Worm (Caenorhabditis elegans) whole organism, L2 larva: ENCODE results near the gene aex-2.

Experiments
- C34F6.9 ChIP-seq: fragments of 150-350 bp; optimal IDR thresholded peaks from 2 replicates; lab custom pipeline; 2014; ENCODE audit warnings: missing biosample characterization, missing genetic modification characterization
- F13H6.1 ChIP-seq: sonication (generic microtip); optimal IDR thresholded peaks from 2 replicates; lab custom pipeline; 2016; ENCODE audit warnings: missing genetic modification characterization, missing compliant biosample characterization
- R02D3.7 ChIP-seq: fragments of 150-350 bp; optimal IDR thresholded peaks from 2 replicates; lab custom pipeline; 2014; ENCODE audit warnings: missing biosample characterization, missing genetic modification characterization
- Y55F3AM.14 ChIP-seq: fragments of 200-800 bp; sonication (Bioruptor generic); optimal IDR thresholded peaks from 2 replicates; lab custom pipeline; 2018; ENCODE audit warnings: mild to moderate bottlenecking, missing genetic modification characterization, missing compliant biosample characterization
- ZK546.5 ChIP-seq: sonication (generic microtip); optimal IDR thresholded peaks from 2 replicates; lab custom pipeline; 2017; ENCODE audit warnings: missing biosample characterization, missing genetic modification characterization
- alr-1 ChIP-seq: fragments of 150-350 bp; optimal IDR thresholded peaks from 2 replicates; lab custom pipeline; 2014; ENCODE audit warnings: missing biosample characterization, missing genetic modification characterization
- aly-2 ChIP-seq: fragments of 150-350 bp; optimal IDR thresholded peaks from 2 replicates; lab custom pipeline; 2014; ENCODE audit warnings: missing biosample characterization, missing genetic modification characterization
- ama-1 ChIP-seq: fragments of 150-350 bp; optimal IDR thresholded peaks from 2 replicates; lab custom pipeline; 2018; ENCODE audit warnings: inconsistent platforms
- blmp-1 ChIP-seq: sonication (generic microtip); optimal IDR thresholded peaks from 2 replicates; lab custom pipeline; 2017; ENCODE audit warnings: missing genetic modification characterization, mild to moderate bottlenecking, missing compliant biosample characterization, antibody characterized with exemption, moderate library complexity; ENCODE audit not compliant: insufficient read depth
- ceh-16 ChIP-seq: fragments of 150-350 bp; optimal IDR thresholded peaks from 2 replicates; lab custom pipeline; 2014; ENCODE audit warnings: missing biosample characterization, missing genetic modification characterization
- ceh-82 ChIP-seq: fragments of 150-350 bp; optimal IDR thresholded peaks from 2 replicates; lab custom pipeline; 2014; ENCODE audit warnings: missing biosample characterization, missing genetic modification characterization
- crh-2 ChIP-seq: sonication (generic microtip); optimal IDR thresholded peaks from 2 replicates; lab custom pipeline; 2017; ENCODE audit warnings: missing biosample characterization, missing genetic modification characterization
- dmd-4 ChIP-seq: sonication (generic microtip); optimal IDR thresholded peaks from 2 replicates; lab custom pipeline; 2017; ENCODE audit warnings: missing biosample characterization, missing genetic modification characterization
- egl-27 ChIP-seq: sonication (generic microtip); optimal IDR thresholded peaks from 3 replicates; lab custom pipeline; 2017; ENCODE audit warnings: missing biosample characterization, missing genetic modification reagents, missing genetic modification characterization
- elt-1 ChIP-seq: fragments of 150-350 bp; optimal IDR thresholded peaks from 2 replicates; lab custom pipeline; 2014; ENCODE audit warnings: missing biosample characterization, missing genetic modification characterization
- elt-3 ChIP-seq: sonication (generic microtip); optimal IDR thresholded peaks from 2 replicates; lab custom pipeline; 2017; ENCODE audit warnings: missing biosample characterization, missing genetic modification characterization
- fos-1 ChIP-seq: fragments of 150-350 bp; optimal IDR thresholded peaks from 2 replicates; lab custom pipeline; 2014; ENCODE audit warnings: missing biosample characterization, missing genetic modification characterization
- gmeb-1 ChIP-seq: fragments of 150-350 bp; optimal IDR thresholded peaks from 2 replicates; lab custom pipeline; 2014; ENCODE audit warnings: missing biosample characterization, missing genetic modification characterization
- lin-11 ChIP-seq: fragments of 150-350 bp; sonication (generic microtip); optimal IDR thresholded peaks from 2 replicates; lab custom pipeline; 2014; ENCODE audit warnings: missing biosample characterization, missing genetic modification characterization, inconsistent platforms, mixed read lengths
- lin-13 ChIP-seq: fragments of 150-350 bp; optimal IDR thresholded peaks from 2 replicates; lab custom pipeline; 2014; ENCODE audit warnings: missing biosample characterization, missing genetic modification reagents, missing genetic modification characterization
- lin-39 ChIP-seq: fragments of 150-350 bp; optimal IDR thresholded peaks from 2 replicates; lab custom pipeline; 2014; ENCODE audit warnings: missing biosample characterization, missing genetic modification reagents, missing genetic modification characterization
- lsy-2 ChIP-seq, 2 experiments: fragments of 150-350 bp in 1 of 2; sonication (generic microtip) in 1 of 2; optimal IDR thresholded peaks; 2 replicates each; lab custom pipeline; 2014 to 2017; ENCODE audit warnings: missing biosample characterization in 2 of 2, missing genetic modification characterization in 2 of 2
- mab-5 ChIP-seq: fragments of 150-350 bp; optimal IDR thresholded peaks from 2 replicates; lab custom pipeline; 2014; ENCODE audit warnings: missing biosample characterization, missing genetic modification characterization
- mbf-1 ChIP-seq: sonication (generic microtip); optimal IDR thresholded peaks from 2 replicates; lab custom pipeline; 2017; ENCODE audit warnings: missing biosample characterization, missing genetic modification characterization
- mdl-1 ChIP-seq, 2 experiments: fragments of 150-350 bp in 1 of 2; sonication (generic microtip) in 1 of 2; optimal IDR thresholded peaks; 2 replicates each; lab custom pipeline; 2017; ENCODE audit warnings: missing biosample characterization in 2 of 2, missing genetic modification characterization in 2 of 2
- nhr-11 ChIP-seq: fragments of 150-350 bp; optimal IDR thresholded peaks from 2 replicates; lab custom pipeline; 2014; ENCODE audit warnings: missing biosample characterization, missing genetic modification characterization
- nhr-12 ChIP-seq: fragments of 150-350 bp; optimal IDR thresholded peaks from 2 replicates; lab custom pipeline; 2014; ENCODE audit warnings: missing biosample characterization, missing genetic modification characterization
- nhr-129 ChIP-seq: fragments of 150-350 bp; optimal IDR thresholded peaks from 2 replicates; lab custom pipeline; 2014; ENCODE audit warnings: missing biosample characterization, missing genetic modification characterization
- nhr-21 ChIP-seq: fragments of 150-350 bp; optimal IDR thresholded peaks from 2 replicates; lab custom pipeline; 2014; ENCODE audit warnings: missing biosample characterization, missing genetic modification characterization
- nhr-23 ChIP-seq: fragments of 150-350 bp; optimal IDR thresholded peaks from 2 replicates; lab custom pipeline; 2014; ENCODE audit warnings: missing biosample characterization, missing genetic modification reagents, missing genetic modification characterization
- nhr-237 ChIP-seq: fragments of 150-350 bp; optimal IDR thresholded peaks from 2 replicates; lab custom pipeline; 2014; ENCODE audit warnings: missing biosample characterization, missing genetic modification characterization
- nhr-25 ChIP-seq: fragments of 150-350 bp; sonication (generic microtip); optimal IDR thresholded peaks from 3 replicates; lab custom pipeline; 2014; ENCODE audit warnings: missing biosample characterization, missing genetic modification characterization
- nhr-6 ChIP-seq: fragments of 150-350 bp; optimal IDR thresholded peaks from 2 replicates; lab custom pipeline; 2014; ENCODE audit warnings: missing biosample characterization, missing genetic modification characterization
- nhr-77 ChIP-seq: fragments of 150-350 bp; optimal IDR thresholded peaks from 2 replicates; lab custom pipeline; 2014; ENCODE audit warnings: missing biosample characterization, missing genetic modification characterization
- peb-1 ChIP-seq: fragments of 150-350 bp; optimal IDR thresholded peaks from 2 replicates; lab custom pipeline; 2014; ENCODE audit warnings: missing biosample characterization, missing genetic modification characterization
- sem-4 ChIP-seq: fragments of 150-350 bp; optimal IDR thresholded peaks from 2 replicates; lab custom pipeline; 2014; ENCODE audit warnings: missing biosample characterization, missing genetic modification reagents, missing genetic modification characterization
- skn-1 ChIP-seq: sonication (generic microtip); optimal IDR thresholded peaks from 2 replicates; lab custom pipeline; 2017; ENCODE audit warnings: missing biosample characterization, missing genetic modification characterization
- sma-3 ChIP-seq: sonication (generic microtip); optimal IDR thresholded peaks from 2 replicates; lab custom pipeline; 2016; ENCODE audit warnings: missing genetic modification reagents, missing genetic modification characterization, missing compliant biosample characterization
- sma-9 ChIP-seq, 2 experiments: fragments of 150-350 bp in 1 of 2; sonication (generic microtip) in 1 of 2; optimal IDR thresholded peaks; 2 replicates each; lab custom pipeline; 2014 to 2016; ENCODE audit warnings: missing genetic modification characterization in 2 of 2, mild to moderate bottlenecking in 1 of 2, missing biosample characterization in 1 of 2, missing compliant biosample characterization in 1 of 2, missing genetic modification reagents in 1 of 2, moderate library complexity in 1 of 2
- snpc-4 ChIP-seq: fragments of 150-350 bp; optimal IDR thresholded peaks from 2 replicates; lab custom pipeline; 2014; ENCODE audit warnings: missing biosample characterization, missing genetic modification characterization
- unc-39 ChIP-seq: fragments of 150-350 bp; optimal IDR thresholded peaks from 2 replicates; lab custom pipeline; 2014; ENCODE audit warnings: missing biosample characterization, missing genetic modification characterization
- unc-55 ChIP-seq: fragments of 150-350 bp; sonication (generic microtip); optimal IDR thresholded peaks from 3 replicates; lab custom pipeline; 2014; ENCODE audit warnings: missing biosample characterization, missing genetic modification reagents, missing genetic modification characterization
- unc-62 ChIP-seq: fragments of 150-350 bp; optimal IDR thresholded peaks from 2 replicates; lab custom pipeline; 2014; ENCODE audit warnings: missing biosample characterization, missing genetic modification reagents, missing genetic modification characterization
- zag-1 ChIP-seq: fragments of 150-350 bp; optimal IDR thresholded peaks from 2 replicates; lab custom pipeline; 2014; ENCODE audit warnings: missing biosample characterization, missing genetic modification characterization
- ztf-1 ChIP-seq: fragments of 200-800 bp; sonication (Bioruptor generic); conservative IDR thresholded peaks from 2 replicates; pipeline ENCODE4 v1.3.6; 2022; ENCODE audit warnings: missing genetic modification characterization, missing compliant biosample characterization
- ztf-4 ChIP-seq: fragments of 150-350 bp; optimal IDR thresholded peaks from 2 replicates; lab custom pipeline; 2014; ENCODE audit warnings: missing biosample characterization, missing genetic modification characterization

Gene aex-2

ce11 chrX:9674799-9675198, 21.9 kb upstream of the aex-2 start, which contains the start of gene C43C3.4:
Gene C43C3.4 (minus strand): TSS chrX:9674899.
- TF ChIP-seq mdl-1 (tag; optimal IDR thresholded peaks at IDR 0.05; lab: Kevin White, UChicago) (no peak), ceh-16 (tag; lab: Kevin White, UChicago) (no peak), R02D3.7 (no peak), elt-1 (tag; lab: Kevin White, UChicago) (no peak), ztf-1 (GFP tag; lab: Robert Waterston, UW) (no peak), elt-3 (tag; lab: Kevin White, UChicago) (no peak), mbf-1 (no peak), nhr-21 (tag; lab: Kevin White, UChicago) (no peak), aly-2 (tag; lab: Kevin White, UChicago) (no peak), Y55F3AM.14 (GFP tag; lab: Kevin White, UChicago) (no peak), sma-9 (GFP tag; optimal IDR thresholded peaks at IDR 0.05; lab: Kevin White, UChicago) (no peak), sma-9 (tag; optimal IDR thresholded peaks at IDR 0.05; lab: Kevin White, UChicago) (no peak), mab-5 (tag; lab: Kevin White, UChicago) (no peak), unc-55 (GFP tag; lab: Kevin White, UChicago) (no peak), C34F6.9 (no peak), lin-11 (no peak), blmp-1 (no peak), ceh-82 (no peak), nhr-6 (tag; lab: Kevin White, UChicago) (no peak), nhr-129 (tag; lab: Kevin White, UChicago) (no peak)

ce11 chrX:9673228-9673627, 20.3 kb upstream of the aex-2 start:
- TF ChIP-seq mab-5 (tag; lab: Kevin White, UChicago) (no peak), dmd-4 (tag; lab: Kevin White, UChicago) (no peak), Y55F3AM.14 (GFP tag; lab: Kevin White, UChicago) (no peak), lsy-2 (tag; optimal IDR thresholded peaks at IDR 0.05; lab: Kevin White, UChicago) (peak in 1 of 2 experiments; percentile 1), fos-1 (tag; lab: Kevin White, UChicago) (peak; percentile 46), sma-9 (GFP tag; optimal IDR thresholded peaks at IDR 0.05; lab: Kevin White, UChicago) (peak; percentile 24), sma-9 (tag; optimal IDR thresholded peaks at IDR 0.05; lab: Kevin White, UChicago) (no peak), nhr-6 (tag; lab: Kevin White, UChicago) (no peak)

ce11 chrX:9668554-9668953, 15.6 kb upstream of the aex-2 start, which contains the start of gene T14B1.1:
Gene T14B1.1 (minus strand): TSS chrX:9668723.
- TF ChIP-seq lin-13 (GFP tag; lab: Kevin White, UChicago) = peak; percentile 3
- TF ChIP-seq ztf-4 (tag; lab: Kevin White, UChicago) = no peak
- no peak for TF ChIP-seq lin-39
- TF ChIP-seq nhr-12 (tag; lab: Kevin White, UChicago) = no peak
- no peak for TF ChIP-seq sem-4 (tag; lab: Kevin White, UChicago)
- TF ChIP-seq sma-9 (GFP tag; optimal IDR thresholded peaks at IDR 0.05; lab: Kevin White, UChicago) = no peak
- no peak for TF ChIP-seq sma-9 (tag; optimal IDR thresholded peaks at IDR 0.05; lab: Kevin White, UChicago)
- TF ChIP-seq nhr-21 (tag; lab: Kevin White, UChicago) = no peak
- no peak for TF ChIP-seq snpc-4 (tag; lab: Kevin White, UChicago)
- peak; percentile 39 for TF ChIP-seq unc-55 (GFP tag; lab: Kevin White, UChicago)
- no peak for TF ChIP-seq mbf-1
- no peak for TF ChIP-seq nhr-11 (tag; lab: Kevin White, UChicago)
- TF ChIP-seq R02D3.7 = no peak
- no peak for TF ChIP-seq egl-27 (tag; lab: Kevin White, UChicago)
- TF ChIP-seq C34F6.9 = peak; percentile 40
- no peak for TF ChIP-seq alr-1 (tag; lab: Kevin White, UChicago)
- TF ChIP-seq F13H6.1 = peak; percentile 59
- TF ChIP-seq mab-5 (tag; lab: Kevin White, UChicago) = no peak
- no peak for TF ChIP-seq ZK546.5 (tag; lab: Kevin White, UChicago)
- TF ChIP-seq unc-39 (tag; lab: Kevin White, UChicago) = no peak
- no peak for TF ChIP-seq gmeb-1 (tag; lab: Kevin White, UChicago)
- TF ChIP-seq ceh-82 = no peak
- no peak for TF ChIP-seq ceh-16 (tag; lab: Kevin White, UChicago)
- TF ChIP-seq fos-1 (tag; lab: Kevin White, UChicago) = no peak
- peak; percentile 55 for TF ChIP-seq nhr-129 (tag; lab: Kevin White, UChicago)
- no peak for TF ChIP-seq nhr-77
- no peak for TF ChIP-seq lin-11
- no peak for TF ChIP-seq elt-3 (tag; lab: Kevin White, UChicago)
- TF ChIP-seq lsy-2 (tag; optimal IDR thresholded peaks at IDR 0.05; lab: Kevin White, UChicago) = peak in 1 of 2 experiments; percentile 22
- peak in 1 of 2 experiments; percentile 46 for TF ChIP-seq mdl-1 (tag; optimal IDR thresholded peaks at IDR 0.05; lab: Kevin White, UChicago)
- no peak for TF ChIP-seq Y55F3AM.14 (GFP tag; lab: Kevin White, UChicago)
- no peak for TF ChIP-seq nhr-23
- no peak for TF ChIP-seq peb-1 (tag; lab: Kevin White, UChicago)
- TF ChIP-seq crh-2 (tag; lab: Kevin White, UChicago) = peak; percentile 6
- no peak for TF ChIP-seq ztf-1 (GFP tag; lab: Robert Waterston, UW)
- no peak for TF ChIP-seq unc-62 (GFP tag; lab: Kevin White, UChicago)
- TF ChIP-seq skn-1 (tag; lab: Kevin White, UChicago) = no peak
- TF ChIP-seq dmd-4 (tag; lab: Kevin White, UChicago) = no peak
- no peak for TF ChIP-seq nhr-237
- TF ChIP-seq blmp-1 = no peak
- no peak for TF ChIP-seq ama-1 (lab: Kevin White, UChicago)
- TF ChIP-seq nhr-25 = no peak
- TF ChIP-seq zag-1 (tag; lab: Kevin White, UChicago) = peak; percentile 12
- TF ChIP-seq sma-3 (GFP tag; lab: Kevin White, UChicago) = no peak
- no peak for TF ChIP-seq aly-2 (tag; lab: Kevin White, UChicago)
- TF ChIP-seq nhr-6 (tag; lab: Kevin White, UChicago) = no peak
